Worm (Caenorhabditis elegans): ENCODE data around the gene nhr-230.

Gene nhr-230

ce11 chrV:18870955-18871354, 24.4 kb downstream of the nhr-230 start:
- TF ChIP-seq lin-14 (GFP tag; optimal IDR thresholded peaks at IDR 0.05) (no peak), lin-39 (tag; optimal IDR thresholded peaks at IDR 0.05) (no peak), elt-2 (tag; optimal IDR thresholded peaks at IDR 0.05) (peak; percentile 3)

- TF ChIP-seq nhr-28 (tag; optimal IDR thresholded peaks at IDR 0.05) (no peak), fkh-10 (GFP tag; optimal IDR thresholded peaks at IDR 0.05) (no peak), jun-1 (tag; optimal IDR thresholded peaks at IDR 0.05) (no peak), unc-30 (tag; optimal IDR thresholded peaks at IDR 0.05) (no peak)
Observed at ce11 chrV:18873833-18874232, 27.3 kb downstream of the nhr-230 start, which contains the start of gene ceh-51. ceh-51 (plus strand) TSS chrV:18874133.

DNA sequence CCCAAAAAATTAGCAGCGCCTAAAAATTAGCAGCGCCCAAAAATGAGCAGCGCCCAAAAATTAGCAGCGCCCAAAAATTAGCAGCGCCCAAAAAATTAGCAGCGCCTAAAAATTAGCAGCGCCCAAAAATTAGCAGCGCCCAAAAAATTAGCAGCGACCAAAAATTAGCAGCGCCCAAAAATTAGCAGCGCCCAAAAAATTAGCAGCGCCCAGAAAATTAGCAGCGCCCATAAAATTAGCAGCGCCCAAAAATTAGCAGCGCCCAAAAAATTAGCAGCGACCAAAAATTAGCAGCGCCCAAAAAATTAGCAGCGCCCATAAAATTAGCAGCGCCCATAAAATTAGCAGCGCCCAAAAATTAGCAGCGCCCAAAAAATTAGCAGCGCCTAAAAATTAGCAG, 36.4 kb downstream of the nhr-230 start:
- TF ChIP-seq nhr-19 (GFP tag; conservative IDR thresholded peaks at IDR 0.05): peak; percentile 23

DNA sequence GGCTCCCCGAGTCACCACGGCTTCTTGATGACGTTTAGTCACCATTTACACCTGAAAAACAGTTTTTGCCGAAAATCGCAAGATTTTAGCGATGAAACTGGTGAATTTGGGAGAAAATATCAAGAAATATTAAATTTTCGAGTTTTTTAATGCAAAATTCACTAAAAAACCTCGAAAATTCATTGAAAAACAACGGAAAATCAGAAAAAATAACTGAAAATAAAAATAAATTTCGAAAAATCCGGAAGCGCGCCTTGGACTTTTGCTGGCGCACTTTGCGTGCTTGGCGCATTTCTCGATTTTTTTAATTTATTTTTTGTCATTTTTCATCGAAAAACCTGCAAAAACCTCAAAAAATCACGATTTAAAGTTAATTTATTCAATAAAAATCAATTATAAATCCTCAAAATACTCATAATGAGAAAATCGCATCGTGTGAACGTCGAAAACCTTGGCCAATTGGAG, 48.4 kb downstream of the nhr-230 start, which contains the start of gene emb-4:
Gene emb-4, minus strand, starts transcription at position 51 of the 465 bp plus-strand sequence.
- peak; percentile 55 for TF ChIP-seq skn-1 (tag; optimal IDR thresholded peaks at IDR 0.05)
- peak in 1 of 2 experiments; percentile 35 for TF ChIP-seq ztf-11 (tag; optimal IDR thresholded peaks at IDR 0.05)
- TF ChIP-seq aha-1 (tag; optimal IDR thresholded peaks at IDR 0.05): no peak
- TF ChIP-seq C04F5.9 (tag; optimal IDR thresholded peaks at IDR 0.05): no peak
- TF ChIP-seq isw-1 (GFP tag; IDR thresholded peaks at IDR 0.05): peak; percentile 26; the same call in 1 of the 2 replicates
- TF ChIP-seq fkh-4 (tag; optimal IDR thresholded peaks at IDR 0.05; ENCODE audit: borderline replicate concordance): no peak
- TF ChIP-seq fos-1 (tag; optimal IDR thresholded peaks at IDR 0.05): no peak
- peak; percentile 65 for TF ChIP-seq nhr-20 (tag; optimal IDR thresholded peaks at IDR 0.05)
- peak; percentile 21 for TF ChIP-seq sox-4 (tag; optimal IDR thresholded peaks at IDR 0.05)
- TF ChIP-seq tbx-2 (tag; optimal IDR thresholded peaks at IDR 0.05): peak; percentile 64
- peak; percentile 41 for TF ChIP-seq fkh-8 (tag; optimal IDR thresholded peaks at IDR 0.05)
- peak; percentile 57 for TF ChIP-seq xbp-1 (tag; optimal IDR thresholded peaks at IDR 0.05)
- TF ChIP-seq dpl-1 (GFP tag; optimal IDR thresholded peaks at IDR 0.05): peak; percentile 62 to 71 (median 68)
- TF ChIP-seq unc-86 (tag; optimal IDR thresholded peaks at IDR 0.05): peak; percentile 42
- TF ChIP-seq mep-1 (tag; optimal IDR thresholded peaks at IDR 0.05): peak; percentile 88
- TF ChIP-seq nhr-85 (tag): peak; percentile 77
- peak; percentile 3 for TF ChIP-seq aly-2 (tag; optimal IDR thresholded peaks at IDR 0.05)
- peak; percentile 41 for TF ChIP-seq snpc-4 (tag; optimal IDR thresholded peaks at IDR 0.05)
- TF ChIP-seq nhr-47 (tag; optimal IDR thresholded peaks at IDR 0.05): peak; percentile 76
- peak; percentile 11 for TF ChIP-seq F16B12.6 (tag; optimal IDR thresholded peaks at IDR 0.05)
- TF ChIP-seq nhr-11 (tag; optimal IDR thresholded peaks at IDR 0.05): no peak
- TF ChIP-seq sptf-1 (tag; optimal IDR thresholded peaks at IDR 0.05): no peak
- TF ChIP-seq zip-4 (GFP tag; optimal IDR thresholded peaks at IDR 0.05): no peak
- TF ChIP-seq lin-13 (GFP tag; optimal IDR thresholded peaks at IDR 0.05): no peak
- no peak for TF ChIP-seq nhr-84 (tag; optimal IDR thresholded peaks at IDR 0.05)
- no peak for TF ChIP-seq lir-3 (tag; optimal IDR thresholded peaks at IDR 0.05; ENCODE audit: poor library complexity)
- TF ChIP-seq ceh-82 (tag; optimal IDR thresholded peaks at IDR 0.05): peak; percentile 37 to 69 (median 65)
- no peak for TF ChIP-seq ztf-4 (tag; optimal IDR thresholded peaks at IDR 0.05)
- no peak for TF ChIP-seq hpl-2 (GFP tag; optimal IDR thresholded peaks at IDR 0.05)
- TF ChIP-seq rnt-1 (tag; optimal IDR thresholded peaks at IDR 0.05): peak; percentile 69
- TF ChIP-seq swsn-7 (tag; optimal IDR thresholded peaks at IDR 0.05): peak; percentile 69
- TF ChIP-seq ceh-63 (GFP tag; optimal IDR thresholded peaks at IDR 0.05): no peak
- no peak for TF ChIP-seq elt-2 (tag; optimal IDR thresholded peaks at IDR 0.05)
- TF ChIP-seq nhr-19 (GFP tag; conservative IDR thresholded peaks at IDR 0.05): peak; percentile 81
- peak; percentile 65 for TF ChIP-seq dsc-1 (tag; optimal IDR thresholded peaks at IDR 0.05)
- TF ChIP-seq lin-39 (tag; optimal IDR thresholded peaks at IDR 0.05): peak; percentile 31
- TF ChIP-seq nhr-90 (tag; optimal IDR thresholded peaks at IDR 0.05; ENCODE audit: poor library complexity): peak; percentile 31
- TF ChIP-seq sup-37 (GFP tag; optimal IDR thresholded peaks at IDR 0.05): no peak
- TF ChIP-seq elt-3 (tag; optimal IDR thresholded peaks at IDR 0.05): peak in 2 of 6 experiments; percentile 5 to 9
- peak; percentile 30 to 65 for TF ChIP-seq efl-1 (optimal IDR thresholded peaks at IDR 0.05)
- TF ChIP-seq efl-1 (GFP tag; optimal IDR thresholded peaks at IDR 0.05 in 1 of 2): peak; percentile 74 to 96
- no peak for TF ChIP-seq C34B4.2 (tag; optimal IDR thresholded peaks at IDR 0.05)

Measured in whole organism, L1 larva.